Worm (Caenorhabditis elegans): ENCODE measurements around the gene F25B3.2.

ce11 chrV:9563585-9563984 is 13.5 kb upstream of the F25B3.2 start:
- TF ChIP-seq ama-1 (optimal IDR thresholded peaks at IDR 0.05) = no peak
- TF ChIP-seq ama-1 (GFP tag; optimal IDR thresholded peaks at IDR 0.05) = no peak
- TF ChIP-seq dox-1 (GFP tag; IDR thresholded peaks at IDR 0.05) = no peak
- TF ChIP-seq bed-1 (GFP tag; IDR thresholded peaks at IDR 0.05) = no peak
- TF ChIP-seq chd-7 (tag; optimal IDR thresholded peaks at IDR 0.05) = no peak
- no peak for TF ChIP-seq repo-1 (tag; optimal IDR thresholded peaks at IDR 0.05)
- TF ChIP-seq B0336.3 (GFP tag; IDR thresholded peaks at IDR 0.05) = no peak
- no peak for TF ChIP-seq sdz-38 (tag; optimal IDR thresholded peaks at IDR 0.05)
- TF ChIP-seq snpc-4 (GFP tag; optimal IDR thresholded peaks at IDR 0.05) = no peak
- no peak for TF ChIP-seq snpc-4 (tag; optimal IDR thresholded peaks at IDR 0.05)
